Fruit fly (Drosophila melanogaster) whole organism, prepupa: ENCODE data around the gene Ccdc39.

ENCODE experiments used
- Blimp-1 ChIP-seq: fragments of 200-800 bp; sonication (Bioruptor generic); optimal IDR thresholded peaks from 3 replicates; lab custom pipeline; 2017; ENCODE audit warnings: missing biosample characterization, missing genetic modification characterization, mild to moderate bottlenecking, moderate library complexity, missing genetic modification reagents
- CG10669 ChIP-seq: fragments of 200-800 bp; sonication (Bioruptor generic); optimal IDR thresholded peaks from 3 replicates; lab custom pipeline; 2018; ENCODE audit warnings: missing biosample characterization, mild to moderate bottlenecking, missing genetic modification characterization, moderate library complexity
- CG11294 ChIP-seq: fragments of 200-800 bp; sonication (Bioruptor generic); IDR thresholded peaks from 2 replicates; pipeline ENCODE4 v1.3.6; 2022; ENCODE audit warnings: missing biosample characterization, missing genetic modification characterization
- CG11762 ChIP-seq: fragments of 200-800 bp; sonication (Bioruptor generic); optimal IDR thresholded peaks from 3 replicates; lab custom pipeline; 2016; ENCODE audit warnings: missing biosample characterization, missing genetic modification characterization; ENCODE audit not compliant: insufficient read depth
- CG11902 ChIP-seq: fragments of 200-800 bp; sonication (Bioruptor generic); optimal IDR thresholded peaks from 3 replicates; lab custom pipeline; 2016; ENCODE audit warnings: missing biosample characterization, missing genetic modification characterization
- CG15336 ChIP-seq: fragments of 200-800 bp; sonication (Bioruptor generic); IDR thresholded peaks from 2 replicates; pipeline ENCODE4 v1.3.6; 2022; ENCODE audit warnings: missing biosample characterization, missing genetic modification characterization
- CG16779 ChIP-seq: fragments of 200-800 bp; sonication (Bioruptor generic); optimal IDR thresholded peaks from 3 replicates; lab custom pipeline; 2017; ENCODE audit warnings: missing biosample characterization, mild to moderate bottlenecking, missing genetic modification characterization
- CG3032 ChIP-seq: fragments of 200-800 bp; optimal IDR thresholded peaks from 2 replicates; lab custom pipeline; 2019; ENCODE audit warnings: missing biosample characterization, mild to moderate bottlenecking, missing genetic modification characterization, moderate library complexity
- CG32006 ChIP-seq: fragments of 200-800 bp; sonication (Bioruptor generic); optimal IDR thresholded peaks from 3 replicates; lab custom pipeline; 2017; ENCODE audit warnings: missing biosample characterization, mild to moderate bottlenecking, missing genetic modification characterization
- CG34406 ChIP-seq: fragments of 200-800 bp; sonication (Bioruptor generic); optimal IDR thresholded peaks from 3 replicates; lab custom pipeline; 2016; ENCODE audit warnings: missing biosample characterization, missing genetic modification characterization
- CG4318 ChIP-seq: fragments of 200-800 bp; sonication (Bioruptor generic); optimal IDR thresholded peaks from 3 replicates; lab custom pipeline; 2017; ENCODE audit warnings: missing biosample characterization, mild to moderate bottlenecking, missing genetic modification characterization
- CG6163 ChIP-seq: fragments of 200-800 bp; sonication (Bioruptor generic); IDR thresholded peaks from 3 replicates; pipeline ENCODE4 v1.3.6; 2022; ENCODE audit warnings: missing biosample characterization, missing genetic modification characterization
- CG6792 ChIP-seq: fragments of 200-800 bp; sonication (Bioruptor generic); optimal IDR thresholded peaks from 3 replicates; lab custom pipeline; 2016; ENCODE audit warnings: missing biosample characterization, missing genetic modification characterization
- CG6854 ChIP-seq: fragments of 200-800 bp; sonication (Bioruptor generic); optimal IDR thresholded peaks from 2 replicates; lab custom pipeline; 2017; ENCODE audit warnings: missing biosample characterization, mild to moderate bottlenecking, missing genetic modification characterization
- CG8119 ChIP-seq: fragments of 200-800 bp; sonication (Bioruptor generic); IDR thresholded peaks from 3 replicates; pipeline ENCODE4 v1.3.6; 2022; ENCODE audit warnings: missing biosample characterization, missing genetic modification characterization
- CG8319 ChIP-seq: fragments of 200-800 bp; sonication (Bioruptor generic); optimal IDR thresholded peaks from 3 replicates; lab custom pipeline; 2016; ENCODE audit warnings: missing biosample characterization, missing genetic modification characterization
- CG8632 ChIP-seq: fragments of 200-800 bp; sonication (Bioruptor generic); optimal IDR thresholded peaks from 3 replicates; lab custom pipeline; 2016; ENCODE audit warnings: missing biosample characterization, missing genetic modification characterization
- CG9139 ChIP-seq: fragments of 200-800 bp; sonication (Bioruptor generic); optimal IDR thresholded peaks from 3 replicates; lab custom pipeline; 2017; ENCODE audit warnings: missing biosample characterization, mild to moderate bottlenecking, missing genetic modification characterization
- Eip75B ChIP-seq: fragments of 200-800 bp; sonication (Bioruptor generic); optimal IDR thresholded peaks from 3 replicates; lab custom pipeline; 2016; ENCODE audit warnings: missing biosample characterization, missing genetic modification characterization
- Eip78C ChIP-seq: fragments of 200-800 bp; sonication (Bioruptor generic); peaks from one replicate; lab custom pipeline; 2016; ENCODE audit warnings: missing biosample characterization, missing genetic modification characterization
- Eip93F ChIP-seq: fragments of 200-800 bp; sonication (Bioruptor generic); optimal IDR thresholded peaks from 2 replicates; lab custom pipeline; 2016; ENCODE audit warnings: missing biosample characterization, mild to moderate bottlenecking, missing genetic modification characterization
- Ets21C ChIP-seq: fragments of 200-800 bp; sonication (Bioruptor generic); optimal IDR thresholded peaks from 3 replicates; lab custom pipeline; 2016; ENCODE audit warnings: missing biosample characterization, missing genetic modification characterization
- Ets96B ChIP-seq: fragments of 200-800 bp; optimal IDR thresholded peaks from 2 replicates; lab custom pipeline; 2019; ENCODE audit warnings: missing biosample characterization, mild to moderate bottlenecking, missing genetic modification characterization, moderate library complexity
- Gug ChIP-seq: fragments of 200-800 bp; sonication (Bioruptor generic); IDR thresholded peaks from 2 replicates; pipeline ENCODE4 v1.3.6; 2022; ENCODE audit warnings: missing biosample characterization, missing genetic modification characterization
- Hr38 ChIP-seq: sonication (Bioruptor generic); optimal IDR thresholded peaks from 2 replicates; lab custom pipeline; 2016; ENCODE audit warnings: missing biosample characterization, missing genetic modification characterization
- Hr39 ChIP-seq: fragments of 200-800 bp; sonication (Bioruptor generic); optimal IDR thresholded peaks from 2 replicates; lab custom pipeline; 2016; ENCODE audit warnings: missing biosample characterization, missing genetic modification characterization
- Hr4 ChIP-seq: fragments of 200-800 bp; sonication (Bioruptor generic); optimal IDR thresholded peaks from 3 replicates; lab custom pipeline; 2016; ENCODE audit warnings: missing biosample characterization, missing genetic modification characterization
- Lpt ChIP-seq: fragments of 200-800 bp; sonication (Bioruptor generic); optimal IDR thresholded peaks from 3 replicates; lab custom pipeline; 2016; ENCODE audit warnings: missing biosample characterization, missing genetic modification characterization
- Met ChIP-seq: fragments of 200-800 bp; sonication (Bioruptor generic); optimal IDR thresholded peaks from 3 replicates; lab custom pipeline; 2016; ENCODE audit warnings: missing biosample characterization, missing genetic modification characterization
- Sox102F ChIP-seq: fragments of 200-800 bp; sonication (Bioruptor generic); optimal IDR thresholded peaks from 2 replicates; lab custom pipeline; 2016; ENCODE audit warnings: missing biosample characterization, mild to moderate bottlenecking, missing genetic modification characterization
- Sox15 ChIP-seq: fragments of 200-800 bp; sonication (Bioruptor generic); optimal IDR thresholded peaks from 3 replicates; lab custom pipeline; 2016; ENCODE audit warnings: missing biosample characterization, missing genetic modification characterization
- achi ChIP-seq: fragments of 200-800 bp; sonication (Bioruptor generic); optimal IDR thresholded peaks from 3 replicates; lab custom pipeline; 2016; ENCODE audit warnings: missing biosample characterization, missing genetic modification characterization
- acj6 ChIP-seq: fragments of 200-800 bp; sonication (Bioruptor generic); optimal IDR thresholded peaks from 3 replicates; lab custom pipeline; 2016; ENCODE audit warnings: missing biosample characterization, missing genetic modification characterization
- cyc ChIP-seq: fragments of 200-800 bp; sonication (Bioruptor generic); optimal IDR thresholded peaks from 3 replicates; lab custom pipeline; 2016; ENCODE audit warnings: missing biosample characterization, missing genetic modification characterization
- dac ChIP-seq: fragments of 200-800 bp; sonication (Bioruptor generic); optimal IDR thresholded peaks from 2 replicates; lab custom pipeline; 2017; ENCODE audit warnings: missing biosample characterization, mild to moderate bottlenecking, missing genetic modification characterization
- dsx ChIP-seq: fragments of 200-800 bp; optimal IDR thresholded peaks from 3 replicates; lab custom pipeline; 2019; ENCODE audit warnings: missing biosample characterization, mild to moderate bottlenecking, missing genetic modification characterization, moderate library complexity; ENCODE audit not compliant: poor library complexity, severe bottlenecking
- esn ChIP-seq: fragments of 200-800 bp; sonication (Bioruptor generic); optimal IDR thresholded peaks from 2 replicates; lab custom pipeline; 2016; ENCODE audit warnings: missing biosample characterization, mild to moderate bottlenecking, missing genetic modification characterization, moderate library complexity
- fd59A ChIP-seq: fragments of 200-800 bp; sonication (Bioruptor generic); optimal IDR thresholded peaks from 2 replicates; lab custom pipeline; 2017; ENCODE audit warnings: missing biosample characterization, mild to moderate bottlenecking, missing genetic modification characterization, missing genetic modification reagents
- fkh ChIP-seq: fragments of 200-800 bp; sonication (Bioruptor generic); optimal IDR thresholded peaks from 3 replicates; lab custom pipeline; 2017; ENCODE audit warnings: missing biosample characterization, mild to moderate bottlenecking, missing genetic modification characterization, moderate library complexity
- pdm3 ChIP-seq: fragments of 200-800 bp; sonication (Bioruptor generic); optimal IDR thresholded peaks from 3 replicates; lab custom pipeline; 2016; ENCODE audit warnings: missing biosample characterization, missing genetic modification characterization
- ss ChIP-seq, 2 experiments: fragments of 200-800 bp; sonication (Bioruptor generic); optimal IDR thresholded peaks; 2 replicates in 1 of 2; 3 replicates in 1 of 2; lab custom pipeline; 2017 to 2018; ENCODE audit warnings: mild to moderate bottlenecking in 2 of 2, missing biosample characterization in 2 of 2, missing genetic modification characterization in 2 of 2, moderate library complexity in 1 of 2
- svp ChIP-seq: fragments of 200-800 bp; sonication (Bioruptor generic); peaks from one replicate; lab custom pipeline; 2016; ENCODE audit warnings: missing biosample characterization, missing genetic modification characterization
- topi ChIP-seq: fragments of 200-800 bp; sonication (Bioruptor generic); optimal IDR thresholded peaks from 3 replicates; lab custom pipeline; 2016; ENCODE audit warnings: missing biosample characterization, missing genetic modification characterization
- vri ChIP-seq: fragments of 200-800 bp; sonication (Bioruptor generic); optimal IDR thresholded peaks from 3 replicates; lab custom pipeline; 2016; ENCODE audit warnings: missing biosample characterization, mild to moderate bottlenecking, missing genetic modification characterization

Ccdc39 gene

DNA sequence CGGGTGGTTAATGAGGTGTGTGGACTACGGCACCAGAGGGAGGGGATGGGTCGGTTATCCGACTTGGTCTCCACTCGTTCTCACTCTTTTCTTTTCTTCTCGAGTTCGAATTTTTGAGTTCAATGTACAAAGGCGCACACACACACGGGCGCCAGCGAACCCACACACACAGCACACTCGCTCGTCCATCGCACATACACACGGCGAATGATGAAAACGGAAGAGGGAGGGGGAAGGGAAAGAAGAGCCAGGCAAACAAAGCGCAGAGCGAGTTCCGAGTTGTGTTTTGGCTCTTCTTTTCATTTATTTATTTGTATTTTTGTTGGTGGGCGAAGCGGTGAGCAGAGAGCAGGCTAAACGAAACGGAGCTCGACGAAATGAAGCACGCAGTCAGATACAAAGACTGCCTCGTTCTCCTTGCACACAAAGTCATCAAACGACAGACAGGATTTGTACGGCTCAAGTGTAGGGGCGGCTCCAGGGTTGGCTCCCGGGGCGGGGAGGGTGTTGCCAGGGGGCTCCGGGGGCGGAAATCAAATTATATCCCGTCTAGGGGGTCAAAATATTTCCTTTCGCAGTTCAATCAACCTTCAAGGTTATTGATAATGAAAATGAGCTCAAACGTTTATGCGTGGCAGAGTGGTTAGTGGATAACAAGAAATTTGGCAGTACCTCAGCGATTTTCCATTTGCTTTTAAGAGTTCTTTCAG is 25.6 kb upstream of the Ccdc39 start (continued):
- TF ChIP-seq Met (GFP tag; lab: Kevin White, UChicago), result peak; percentile 15
- TF ChIP-seq esn (GFP tag; lab: Kevin White, UChicago), result peak; percentile 22
- TF ChIP-seq CG32006 (GFP tag; lab: Kevin White, UChicago), result no peak
- peak; percentile 1 for TF ChIP-seq CG16779 (tag; lab: Kevin White, UChicago)
- TF ChIP-seq CG6163 (GFP tag; lab: Robert Waterston, UW), result peak; percentile 77
- no peak for TF ChIP-seq Sox15 (GFP tag; lab: Kevin White, UChicago)
- TF ChIP-seq CG3032, result peak; percentile 32
- no peak for TF ChIP-seq CG8119 (GFP tag; lab: Robert Waterston, UW)
- no peak for TF ChIP-seq fd59A
- peak; percentile 31 for TF ChIP-seq Lpt (GFP tag; lab: Kevin White, UChicago)
- TF ChIP-seq Sox102F (GFP tag; lab: Kevin White, UChicago), result peak; percentile 70
- no peak for TF ChIP-seq CG34406 (GFP tag; lab: Kevin White, UChicago)
- no peak for TF ChIP-seq dac (GFP tag; lab: Kevin White, UChicago)
- no peak for TF ChIP-seq cyc (GFP tag; lab: Kevin White, UChicago)
- peak; percentile 74 to 80 for TF ChIP-seq ss (GFP tag; optimal IDR thresholded peaks at IDR 0.05; lab: Kevin White, UChicago)
- peak; percentile 84 for TF ChIP-seq Eip93F (GFP tag; lab: Kevin White, UChicago)
- TF ChIP-seq vri (GFP tag; lab: Kevin White, UChicago), result peak; percentile 65
- peak; percentile 21; the same call in 1 of the 2 replicates for TF ChIP-seq CG15336
- TF ChIP-seq pdm3, result no peak
- peak; percentile 47 for TF ChIP-seq svp (GFP tag; lab: Kevin White, UChicago)
- TF ChIP-seq CG11294, result no peak
- TF ChIP-seq, all 60 proteins: peak for 30

dm6 chr3R:4807582-4807981 is 23.1 kb upstream of the Ccdc39 start:
- TF ChIP-seq acj6 (GFP tag; lab: Kevin White, UChicago), result no peak
- no peak for TF ChIP-seq CG8632
- no peak for TF ChIP-seq CG3032
- TF ChIP-seq fkh (GFP tag; lab: Kevin White, UChicago), result peak; percentile 32
- TF ChIP-seq Hr39 (GFP tag; lab: Kevin White, UChicago), result no peak
- no peak for TF ChIP-seq CG34406 (GFP tag; lab: Kevin White, UChicago)
- TF ChIP-seq Eip75B (GFP tag; lab: Kevin White, UChicago), result peak; percentile 30

dm6 chr3R:4806318-4806757 is 21.8 kb upstream of the Ccdc39 start:
- peak; percentile 26 for TF ChIP-seq Eip75B (GFP tag; lab: Kevin White, UChicago)
- TF ChIP-seq CG15336, result peak; percentile 48; the same call in 1 of the 2 replicates
- TF ChIP-seq Sox15 (GFP tag; lab: Kevin White, UChicago), result no peak
- TF ChIP-seq Eip78C (GFP tag; lab: Kevin White, UChicago), result peak; percentile 84
- TF ChIP-seq dsx (GFP tag; lab: Kevin White, UChicago), result peak; percentile 45
- no peak for TF ChIP-seq CG8119 (GFP tag; lab: Robert Waterston, UW)
- TF ChIP-seq Ets96B (tag; lab: Kevin White, UChicago), result peak; percentile 4
- TF ChIP-seq CG11294, result no peak
- no peak for TF ChIP-seq svp (GFP tag; lab: Kevin White, UChicago)
- no peak for TF ChIP-seq CG8319
- no peak for TF ChIP-seq Hr4 (GFP tag; lab: Kevin White, UChicago)
- peak; percentile 46 for TF ChIP-seq esn (GFP tag; lab: Kevin White, UChicago)
- no peak for TF ChIP-seq Ets21C (GFP tag; lab: Kevin White, UChicago)
- no peak for TF ChIP-seq CG4318
- peak; percentile 49 for TF ChIP-seq Met (GFP tag; lab: Kevin White, UChicago)
- TF ChIP-seq CG9139 (GFP tag; lab: Kevin White, UChicago), result peak; percentile 73
- peak; percentile 42 for TF ChIP-seq CG6792 (GFP tag; lab: Kevin White, UChicago)
- no peak for TF ChIP-seq Lpt (GFP tag; lab: Kevin White, UChicago)
- TF ChIP-seq Blimp-1 (GFP tag; lab: Kevin White, UChicago), result no peak
- TF ChIP-seq CG10669, result no peak
- peak; percentile 32 for TF ChIP-seq topi (GFP tag; lab: Kevin White, UChicago)
- peak; percentile 87 for TF ChIP-seq fkh (GFP tag; lab: Kevin White, UChicago)
- TF ChIP-seq fd59A, result no peak
- TF ChIP-seq Hr38, result no peak
- peak; percentile 91 for TF ChIP-seq CG6854
- TF ChIP-seq achi (GFP tag; lab: Kevin White, UChicago), result peak; percentile 46
- no peak for TF ChIP-seq CG11902 (GFP tag; lab: Kevin White, UChicago)
- peak; percentile 52 for TF ChIP-seq CG8632
- TF ChIP-seq Gug, result no peak
- peak; percentile 46; the same call in 1 of the 3 replicates for TF ChIP-seq CG6163 (GFP tag; lab: Robert Waterston, UW)
- peak; percentile 68 for TF ChIP-seq vri (GFP tag; lab: Kevin White, UChicago)
- TF ChIP-seq CG11762 (GFP tag; lab: Kevin White, UChicago), result no peak
- no peak for TF ChIP-seq cyc (GFP tag; lab: Kevin White, UChicago)
- TF ChIP-seq Sox102F (GFP tag; lab: Kevin White, UChicago), result peak; percentile 52
